Fruit fly (Drosophila melanogaster) whole organism, embryonic: Measurements from ENCODE around the gene CG15046.

Experiments used
- ATbp ChIP-seq: fragments of 200-800 bp; sonication (Bioruptor generic); optimal IDR thresholded peaks from 2 replicates; lab custom pipeline; 2017; ENCODE audit warnings: missing biosample characterization, mild to moderate bottlenecking, missing genetic modification characterization, missing genetic modification reagents
- Awh ChIP-seq: fragments of 200-800 bp; sonication (Bioruptor generic); IDR thresholded peaks from 2 replicates; pipeline ENCODE4, ENCODE4 v1.3.6; 2022; ENCODE audit warnings: missing biosample characterization, missing genetic modification characterization
- CG11093 ChIP-seq: fragments of 200-800 bp; sonication (Bioruptor generic); IDR thresholded peaks from 3 replicates; pipeline ENCODE4 v1.3.6; 2022; ENCODE audit warnings: missing biosample characterization, missing genetic modification characterization
- CG11504 ChIP-seq: fragments of 200-800 bp; sonication (Bioruptor generic); optimal IDR thresholded peaks from 3 replicates; lab custom pipeline; 2019; ENCODE audit warnings: missing biosample characterization, mild to moderate bottlenecking, missing genetic modification characterization, moderate library complexity
- CG11695 ChIP-seq: fragments of 200-800 bp; sonication (Bioruptor generic); IDR thresholded peaks from 3 replicates; pipeline ENCODE4 v1.3.6; 2022; ENCODE audit warnings: missing biosample characterization, missing genetic modification characterization
- CG11696 ChIP-seq: fragments of 200-800 bp; sonication (Bioruptor generic); IDR thresholded peaks from 2 replicates; pipeline ENCODE4 v1.3.6; 2022; ENCODE audit warnings: missing biosample characterization, missing genetic modification characterization
- CG11723 ChIP-seq: fragments of 200-800 bp; sonication (Bioruptor generic); optimal IDR thresholded peaks from 2 replicates; lab custom pipeline; 2017; ENCODE audit warnings: missing biosample characterization, mild to moderate bottlenecking, missing genetic modification characterization
- CG13296 ChIP-seq: fragments of 200-800 bp; sonication (Bioruptor generic); optimal IDR thresholded peaks from 3 replicates; lab custom pipeline; 2018; ENCODE audit warnings: missing biosample characterization, mild to moderate bottlenecking, missing genetic modification characterization
- CG14667 ChIP-seq: fragments of 200-800 bp; sonication (Bioruptor generic); IDR thresholded peaks from 2 replicates; pipeline ENCODE4 v1.3.6; 2022; ENCODE audit warnings: missing biosample characterization, missing genetic modification characterization
- CG14710 ChIP-seq: fragments of 200-800 bp; sonication (Bioruptor generic); optimal IDR thresholded peaks from 3 replicates; lab custom pipeline; 2019; ENCODE audit warnings: missing biosample characterization, mild to moderate bottlenecking, missing genetic modification characterization, moderate library complexity
- CG15479 ChIP-seq: fragments of 200-800 bp; sonication (Bioruptor generic); optimal IDR thresholded peaks from 3 replicates; lab custom pipeline; 2019; ENCODE audit warnings: missing biosample characterization, mild to moderate bottlenecking, missing genetic modification characterization, moderate library complexity
- CG17359 ChIP-seq: fragments of 200-800 bp; sonication (Bioruptor generic); optimal IDR thresholded peaks from 3 replicates; lab custom pipeline; 2018; ENCODE audit warnings: missing biosample characterization, mild to moderate bottlenecking, missing genetic modification characterization, moderate library complexity
- CG17361 ChIP-seq: fragments of 200-800 bp; sonication (Bioruptor generic); IDR thresholded peaks from 3 replicates; pipeline ENCODE4 v1.3.6; 2022; ENCODE audit warnings: missing biosample characterization, missing genetic modification characterization
- CG18599 ChIP-seq: fragments of 200-800 bp; sonication (Bioruptor generic); optimal IDR thresholded peaks from 3 replicates; lab custom pipeline; 2017; ENCODE audit warnings: missing biosample characterization, missing genetic modification characterization, mild to moderate bottlenecking, moderate library complexity, missing genetic modification reagents
- CG18619 ChIP-seq: fragments of 200-800 bp; sonication (Bioruptor generic); optimal IDR thresholded peaks from 3 replicates; lab custom pipeline; 2017; ENCODE audit warnings: missing biosample characterization, mild to moderate bottlenecking, missing genetic modification characterization
- CG2116 ChIP-seq: fragments of 200-800 bp; sonication (Bioruptor generic); optimal IDR thresholded peaks from 3 replicates; lab custom pipeline; 2018; ENCODE audit warnings: missing biosample characterization, mild to moderate bottlenecking, missing genetic modification characterization
- CG2120 ChIP-seq: fragments of 200-800 bp; sonication (Bioruptor generic); optimal IDR thresholded peaks from 3 replicates; lab custom pipeline; 2016; ENCODE audit warnings: missing biosample characterization, missing genetic modification characterization
- CG30403 ChIP-seq: fragments of 200-800 bp; sonication (Bioruptor generic); optimal IDR thresholded peaks from 3 replicates; lab custom pipeline; 2016; ENCODE audit warnings: missing biosample characterization, missing genetic modification characterization
- CG31441 ChIP-seq: fragments of 200-800 bp; sonication (Bioruptor generic); IDR thresholded peaks from 2 replicates; pipeline ENCODE4 v1.3.6; 2022; ENCODE audit warnings: missing biosample characterization, missing genetic modification characterization
- CG3163 ChIP-seq: fragments of 200-800 bp; sonication (Bioruptor generic); optimal IDR thresholded peaks from 3 replicates; lab custom pipeline; 2016; ENCODE audit warnings: missing biosample characterization, missing genetic modification characterization
- CG4820 ChIP-seq: fragments of 200-800 bp; sonication (Bioruptor generic); optimal IDR thresholded peaks from 3 replicates; lab custom pipeline; 2016; ENCODE audit warnings: missing biosample characterization, missing genetic modification characterization
- CG6689 ChIP-seq: fragments of 200-800 bp; sonication (Bioruptor generic); IDR thresholded peaks from 2 replicates; pipeline ENCODE4 v1.3.6; 2022; ENCODE audit warnings: missing biosample characterization, missing genetic modification characterization
- CG6813 ChIP-seq: fragments of 200-800 bp; sonication (Bioruptor generic); optimal IDR thresholded peaks from 2 replicates; lab custom pipeline; 2017; ENCODE audit warnings: missing biosample characterization, missing genetic modification characterization, mild to moderate bottlenecking, moderate library complexity, missing genetic modification reagents
- CG8290 ChIP-seq, 3 experiments: fragments of 200-800 bp; sonication (Bioruptor generic); optimal IDR thresholded peaks; 2 replicates each; lab custom pipeline; 2016 to 2019; ENCODE audit warnings: missing biosample characterization in 3 of 3, missing genetic modification characterization in 3 of 3, mild to moderate bottlenecking in 2 of 3, moderate library complexity in 1 of 3
- CG8388 ChIP-seq: fragments of 200-800 bp; sonication (Bioruptor generic); optimal IDR thresholded peaks from 2 replicates; lab custom pipeline; 2019; ENCODE audit warnings: missing biosample characterization, mild to moderate bottlenecking, missing genetic modification characterization, moderate library complexity
- CG8478 ChIP-seq: fragments of >200 bp; optimal IDR thresholded peaks from 2 replicates; lab custom pipeline; 2018
- CG8924 ChIP-seq: fragments of 200-800 bp; optimal IDR thresholded peaks from 3 replicates; lab custom pipeline; 2019; ENCODE audit warnings: missing biosample characterization, mild to moderate bottlenecking, missing genetic modification characterization, moderate library complexity
- CG9876 ChIP-seq: fragments of 200-800 bp; sonication (Bioruptor generic); optimal IDR thresholded peaks from 2 replicates; lab custom pipeline; 2016; ENCODE audit warnings: missing biosample characterization, missing genetic modification characterization
- CG9932 ChIP-seq: fragments of 200-800 bp; sonication (Bioruptor generic); IDR thresholded peaks from 2 replicates; pipeline ENCODE4 v1.3.6; 2022; ENCODE audit warnings: missing biosample characterization, missing genetic modification characterization
- Dll ChIP-seq: fragments of 200-800 bp; sonication (Bioruptor generic); IDR thresholded peaks from 4 replicates; pipeline ENCODE4 v1.3.6; 2022; ENCODE audit warnings: missing biosample characterization, missing genetic modification characterization; ENCODE audit not compliant: partially characterized antibody
- HLH54F ChIP-seq: fragments of 200-800 bp; sonication (Bioruptor generic); optimal IDR thresholded peaks from 3 replicates; lab custom pipeline; 2016; ENCODE audit warnings: missing biosample characterization, missing genetic modification characterization
- HmgD ChIP-seq: fragments of 200-800 bp; sonication (Bioruptor generic); optimal IDR thresholded peaks from 3 replicates; lab custom pipeline; 2016; ENCODE audit warnings: missing biosample characterization, missing genetic modification characterization
- Lhr ChIP-seq: fragments of 200-800 bp; sonication (Bioruptor generic); optimal IDR thresholded peaks from 3 replicates; lab custom pipeline; 2017; ENCODE audit warnings: mild to moderate bottlenecking, missing biosample characterization, missing genetic modification reagents, missing genetic modification characterization
- Ptx1 ChIP-seq: fragments of 200-800 bp; sonication (Bioruptor generic); IDR thresholded peaks from 2 replicates; pipeline ENCODE4 v1.3.6; 2022; ENCODE audit warnings: missing biosample characterization, missing genetic modification characterization
- Spps ChIP-seq: fragments of 200-800 bp; sonication (Bioruptor generic); optimal IDR thresholded peaks from 2 replicates; lab custom pipeline; 2018; ENCODE audit warnings: missing biosample characterization, mild to moderate bottlenecking, missing genetic modification characterization
- ap ChIP-seq: fragments of 200-800 bp; sonication (Bioruptor generic); IDR thresholded peaks from 2 replicates; pipeline ENCODE4 v1.3.6; 2022; ENCODE audit warnings: missing biosample characterization, missing genetic modification characterization
- bcd ChIP-seq: fragments of 200-800 bp; sonication (Bioruptor generic); optimal IDR thresholded peaks from 2 replicates; lab custom pipeline; 2017; ENCODE audit warnings: missing biosample characterization, mild to moderate bottlenecking, missing genetic modification characterization
- ci ChIP-seq: fragments of 200-800 bp; sonication (Bioruptor generic); IDR thresholded peaks from 3 replicates; pipeline ENCODE4 v1.3.6; 2022; ENCODE audit warnings: missing biosample characterization, missing genetic modification characterization
- crc ChIP-seq: fragments of 200-800 bp; sonication (Bioruptor generic); optimal IDR thresholded peaks from 2 replicates; lab custom pipeline; 2016; ENCODE audit warnings: missing biosample characterization, missing genetic modification characterization
- dysf ChIP-seq: fragments of 200-800 bp; sonication (Bioruptor generic); IDR thresholded peaks from 3 replicates; pipeline ENCODE4 v1.3.6; 2022; ENCODE audit warnings: missing biosample characterization, missing genetic modification characterization
- esg ChIP-seq: fragments of 200-800 bp; sonication (Bioruptor generic); conservative IDR thresholded peaks from 2 replicates; pipeline ENCODE4 v1.3.6; 2022; ENCODE audit warnings: missing biosample characterization, missing genetic modification characterization
- kay ChIP-seq: fragments of 200-800 bp; sonication (Bioruptor generic); optimal IDR thresholded peaks from 2 replicates; lab custom pipeline; 2016; ENCODE audit warnings: missing biosample characterization, missing genetic modification characterization
- lab ChIP-seq: fragments of 200-800 bp; sonication (Bioruptor generic); optimal IDR thresholded peaks from 3 replicates; lab custom pipeline; 2017; ENCODE audit warnings: missing biosample characterization, missing genetic modification characterization, mild to moderate bottlenecking, moderate library complexity, missing genetic modification reagents
- lmd ChIP-seq: fragments of 200-800 bp; sonication (Bioruptor generic); IDR thresholded peaks from 2 replicates; pipeline ENCODE4 v1.3.6; 2022; ENCODE audit warnings: missing biosample characterization, missing genetic modification characterization
- nau ChIP-seq: fragments of 200-800 bp; sonication (Bioruptor generic); optimal IDR thresholded peaks from 3 replicates; lab custom pipeline; 2017; ENCODE audit warnings: missing biosample characterization, mild to moderate bottlenecking, missing genetic modification characterization, missing genetic modification reagents
- onecut ChIP-seq: fragments of 200-800 bp; sonication (Bioruptor generic); IDR thresholded peaks from 2 replicates; pipeline ENCODE4 v1.3.6; 2022; ENCODE audit warnings: missing biosample characterization, missing genetic modification characterization
- ssp ChIP-seq: fragments of 200-800 bp; sonication (Bioruptor generic); IDR thresholded peaks from 2 replicates; pipeline ENCODE4 v1.3.6; 2022; ENCODE audit warnings: missing biosample characterization, missing genetic modification characterization
- trem ChIP-seq: fragments of 200-800 bp; optimal IDR thresholded peaks from 3 replicates; lab custom pipeline; 2019; ENCODE audit warnings: missing biosample characterization, mild to moderate bottlenecking, missing genetic modification characterization, moderate library complexity
- unpg ChIP-seq: fragments of 200-800 bp; sonication (Bioruptor generic); optimal IDR thresholded peaks from 3 replicates; lab custom pipeline; 2018; ENCODE audit warnings: missing biosample characterization, mild to moderate bottlenecking, missing genetic modification characterization, moderate library complexity

CG15046 gene

DNA sequence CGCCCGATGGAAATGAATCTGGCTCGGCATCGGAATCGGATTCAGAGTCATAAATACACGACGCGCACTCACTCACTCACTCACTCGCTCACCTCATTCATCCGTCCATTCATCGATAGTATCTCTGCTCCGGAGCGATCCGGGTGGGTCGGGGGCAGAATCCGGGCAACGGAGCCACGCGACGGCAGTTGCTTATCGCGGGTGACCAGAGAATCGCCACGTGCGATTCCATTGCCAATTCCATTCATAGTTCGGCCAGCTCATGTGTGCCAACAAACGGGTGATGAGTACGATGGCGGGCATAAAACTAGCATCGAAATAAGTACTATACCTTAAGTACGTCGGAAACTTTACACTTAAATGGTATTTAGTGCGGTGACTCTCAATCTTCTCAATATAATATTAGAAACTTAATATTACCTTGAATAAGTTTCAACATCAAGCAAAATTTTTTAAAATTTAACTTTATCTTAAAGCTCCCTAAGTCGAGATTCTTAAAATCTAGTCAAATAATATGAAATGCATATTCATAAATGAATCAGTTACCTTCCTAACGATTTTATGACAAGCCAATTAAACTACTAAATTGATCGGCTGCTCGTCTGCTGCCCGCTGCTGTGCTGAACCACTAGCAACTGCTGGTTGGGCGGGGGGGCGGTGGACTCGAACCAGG is 35.3 kb upstream of the CG15046 start (continued):
- TF ChIP-seq Lhr (GFP tag; lab: Kevin White, UChicago) (no peak), Spps (tag; lab: Kevin White, UChicago) (peak; percentile 44), CG11695 (GFP tag; lab: Robert Waterston, UW) (0 out of 3 replicates have a peak, but pooled peaks have one; percentile 49), CG11093 (GFP tag; lab: Robert Waterston, UW) (0 out of 3 replicates have a peak, but pooled peaks have one; percentile 34), CG4820 (GFP tag; lab: Kevin White, UChicago) (peak; percentile 43), ATbp (GFP tag; lab: Kevin White, UChicago) (peak; percentile 28), bcd (GFP tag; lab: Kevin White, UChicago) (peak; percentile 51), lmd (GFP tag; lab: Robert Waterston, UW) (peak; percentile 34; the same call in 1 of the 2 replicates), CG14710 (tag; lab: Kevin White, UChicago) (peak; percentile 70), CG9932 (no peak), CG15479 (GFP tag; lab: Kevin White, UChicago) (no peak), CG18619 (GFP tag; lab: Kevin White, UChicago) (peak; percentile 23), CG30403 (GFP tag; lab: Kevin White, UChicago) (peak; percentile 48), CG17361 (GFP tag; lab: Robert Waterston, UW) (peak; percentile 80), unpg (GFP tag; lab: Kevin White, UChicago) (peak; percentile 21), CG9876 (GFP tag; lab: Kevin White, UChicago) (no peak), CG11723 (GFP tag; lab: Kevin White, UChicago) (no peak), CG13296 (GFP tag; lab: Kevin White, UChicago) (peak; percentile 32), CG17359 (tag; lab: Kevin White, UChicago) (peak; percentile 34), CG2116 (peak; percentile 14), CG18599 (GFP tag; lab: Kevin White, UChicago) (peak; percentile 50), CG6813 (GFP tag; lab: Kevin White, UChicago) (peak; percentile 2), Dll (GFP tag; lab: Robert Waterston, UW) (no peak), CG8478 (lab: Kevin White, UChicago) (no peak), trem (tag; lab: Kevin White, UChicago) (peak; percentile 47), lab (peak; percentile 45), ci (GFP tag; lab: Robert Waterston, UW) (no peak), nau (peak; percentile 4), HLH54F (GFP tag; lab: Kevin White, UChicago) (no peak), esg (GFP tag; lab: Robert Waterston, UW) (peak; percentile 7; the same call in 1 of the 2 replicates), HmgD (no peak), ssp (GFP tag; lab: Robert Waterston, UW) (no peak), CG11504 (tag; lab: Kevin White, UChicago) (peak; percentile 73), Ptx1 (GFP tag; lab: Robert Waterston, UW) (0 out of 2 replicates have a peak, but pooled peaks have one; percentile 19), ap (GFP tag; lab: Robert Waterston, UW) (no peak), kay (GFP tag; lab: Kevin White, UChicago) (no peak), crc (GFP tag; lab: Kevin White, UChicago) (no peak), CG8290 (GFP tag; optimal IDR thresholded peaks at IDR 0.05; lab: Kevin White, UChicago) (no peak), CG8290 (tag; optimal IDR thresholded peaks at IDR 0.05; lab: Kevin White, UChicago) (no peak), CG31441 (GFP tag; lab: Robert Waterston, UW) (peak; percentile 62), onecut (0 out of 2 replicates have a peak, but pooled peaks have one; percentile 20), CG6689 (GFP tag; lab: Robert Waterston, UW) (peak; percentile 51; the same call in 1 of the 2 replicates), Awh (GFP tag; lab: Robert Waterston, UW) (no peak), CG14667 (GFP tag; lab: Robert Waterston, UW) (0 out of 2 replicates have a peak, but pooled peaks have one; percentile 8), CG8388 (GFP tag; lab: Kevin White, UChicago) (peak; percentile 48), CG11696 (peak; percentile 76), dysf (GFP tag; lab: Robert Waterston, UW) (no peak; the same call in 2 of the 3 replicates), CG2120 (GFP tag; lab: Kevin White, UChicago) (no peak), CG8924 (tag; lab: Kevin White, UChicago) (peak; percentile 57), CG3163 (GFP tag; lab: Kevin White, UChicago) (no peak)
